Worm (Caenorhabditis elegans): ENCODE data around the gene F09B9.4.

Gene F09B9.4

ce11 chrX:10154317-10154942 is 6.0 kb upstream of the F09B9.4 start, which contains the start of gene F09B9.5:
F09B9.5 (plus strand) TSS chrX:10154817.
- no peak for TF ChIP-seq ceh-39 (tag; optimal IDR thresholded peaks at IDR 0.05)
- TF ChIP-seq ces-1 (GFP tag; optimal IDR thresholded peaks at IDR 0.05): peak; percentile 89
- TF ChIP-seq sptf-1 (tag; optimal IDR thresholded peaks at IDR 0.05): no peak
- TF ChIP-seq nhr-76 (tag; optimal IDR thresholded peaks at IDR 0.05): no peak

DNA sequence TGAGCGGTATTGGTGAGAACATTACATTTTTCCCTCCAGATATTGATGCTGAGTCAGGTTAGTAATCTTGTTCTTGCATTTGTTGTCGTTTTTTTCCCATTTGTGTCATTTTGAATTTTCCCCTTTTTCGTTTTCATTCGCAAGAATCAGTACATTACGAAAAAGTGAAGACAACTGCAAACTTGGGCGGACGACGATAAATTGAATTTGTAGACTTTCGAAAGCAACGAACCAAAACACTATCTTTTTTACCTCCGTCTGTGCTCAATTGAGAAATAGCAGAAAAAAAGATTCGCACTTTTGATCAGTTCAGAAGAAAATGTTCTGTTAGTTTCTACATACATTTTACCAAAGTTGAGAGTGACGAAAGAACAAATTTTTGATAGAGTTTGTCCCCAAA is 5.3 kb upstream of the F09B9.4 start:
- no peak for TF ChIP-seq mep-1 (tag; optimal IDR thresholded peaks at IDR 0.05)
- peak; percentile 76 for TF ChIP-seq ces-1 (GFP tag; optimal IDR thresholded peaks at IDR 0.05)

- TF ChIP-seq cnd-1 (tag; optimal IDR thresholded peaks at IDR 0.05): peak; percentile 0
- no peak for TF ChIP-seq tbx-8 (GFP tag; optimal IDR thresholded peaks at IDR 0.05)
- TF ChIP-seq mep-1 (tag; optimal IDR thresholded peaks at IDR 0.05): peak; percentile 26
- peak; percentile 86 for TF ChIP-seq hlh-1 (tag; optimal IDR thresholded peaks at IDR 0.05)
- peak; percentile 47 for TF ChIP-seq sptf-1 (tag; optimal IDR thresholded peaks at IDR 0.05)
- peak; percentile 62 for TF ChIP-seq ham-2 (GFP tag; optimal IDR thresholded peaks at IDR 0.05)
- peak; percentile 14 for TF ChIP-seq lin-13 (tag; optimal IDR thresholded peaks at IDR 0.05)
- TF ChIP-seq mls-2 (tag; optimal IDR thresholded peaks at IDR 0.05): no peak
- peak; percentile 28 for TF ChIP-seq ces-1 (GFP tag; optimal IDR thresholded peaks at IDR 0.05)
- no peak for TF ChIP-seq elt-3 (tag; optimal IDR thresholded peaks at IDR 0.05)
- peak; percentile 14 for TF ChIP-seq ceh-39 (tag; optimal IDR thresholded peaks at IDR 0.05)
- TF ChIP-seq unc-62 (GFP tag; optimal IDR thresholded peaks at IDR 0.05): peak; percentile 22
- TF ChIP-seq unc-120 (tag; optimal IDR thresholded peaks at IDR 0.05; ENCODE audit: poor library complexity, severe bottlenecking): peak; percentile 45
Measured at ce11 chrX:10158716-10159115, 1.7 kb upstream of the F09B9.4 start, which contains the start of gene erd-2.1. erd-2.1 (minus strand) TSS chrX:10158829.

DNA sequence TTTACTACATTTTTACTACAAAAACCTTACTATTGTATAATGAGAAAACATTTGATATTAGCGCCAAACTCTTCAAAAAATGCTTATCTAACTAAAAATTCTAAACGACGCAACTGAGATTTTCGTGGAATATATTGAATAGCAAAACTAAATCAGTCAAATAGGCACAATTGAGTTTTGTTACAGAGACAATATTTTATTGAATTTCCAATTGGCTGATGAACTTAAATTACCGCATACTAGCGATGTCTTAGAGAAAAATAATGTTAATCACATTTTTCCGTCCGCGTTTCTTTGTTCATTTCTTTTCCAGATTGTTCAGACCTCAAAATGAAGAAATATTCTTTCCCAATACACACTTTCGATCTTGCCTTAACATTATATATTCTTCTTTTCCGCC is 2.0 kb downstream of the F09B9.4 start:
- TF ChIP-seq unc-39 (tag; optimal IDR thresholded peaks at IDR 0.05) (no peak), ces-1 (GFP tag; optimal IDR thresholded peaks at IDR 0.05) (peak; percentile 72)

DNA sequence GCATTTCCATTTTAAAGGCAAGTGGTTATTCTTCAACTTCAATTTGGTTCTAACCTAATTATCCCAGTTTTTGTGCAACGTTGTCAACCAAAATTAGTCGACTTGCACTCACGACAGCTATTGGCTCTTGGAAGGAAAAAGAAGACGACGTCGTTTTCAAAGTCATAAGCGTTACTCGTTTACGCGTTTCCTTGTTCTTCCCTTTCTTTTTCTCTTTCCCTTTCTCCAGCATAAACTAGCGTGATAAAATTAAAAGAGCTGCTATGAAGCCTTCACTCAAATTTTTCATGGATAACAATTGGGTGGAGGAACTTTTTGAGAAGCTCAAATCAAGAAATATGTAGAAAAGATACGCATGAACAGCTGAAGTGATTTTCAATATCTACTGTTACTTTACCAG is 2.8 kb downstream of the F09B9.4 start:
- TF ChIP-seq ces-1 (GFP tag; optimal IDR thresholded peaks at IDR 0.05): peak; percentile 64
- TF ChIP-seq unc-62 (GFP tag; optimal IDR thresholded peaks at IDR 0.05): no peak
- no peak for TF ChIP-seq M03D4.4 (tag; optimal IDR thresholded peaks at IDR 0.05)

- TF ChIP-seq pha-4 (tag; optimal IDR thresholded peaks at IDR 0.05): no peak
- TF ChIP-seq nhr-28 (tag; optimal IDR thresholded peaks at IDR 0.05): no peak
- TF ChIP-seq tbx-8 (GFP tag; optimal IDR thresholded peaks at IDR 0.05): no peak
- no peak for TF ChIP-seq hlh-1 (tag; optimal IDR thresholded peaks at IDR 0.05)
- no peak for TF ChIP-seq ceh-39 (tag; optimal IDR thresholded peaks at IDR 0.05)
Measured at ce11 chrX:10167005-10167404, 6.6 kb downstream of the F09B9.4 start, which contains the start of gene rnp-9. rnp-9 (plus strand) TSS chrX:10167305.

ce11 chrX:10168534-10168933 is 8.1 kb downstream of the F09B9.4 start:
- TF ChIP-seq nhr-237 (tag; optimal IDR thresholded peaks at IDR 0.05): no peak
- TF ChIP-seq cnd-1 (tag; optimal IDR thresholded peaks at IDR 0.05): no peak
- TF ChIP-seq lin-32 (GFP tag; optimal IDR thresholded peaks at IDR 0.05): no peak
- TF ChIP-seq bed-3 (GFP tag; optimal IDR thresholded peaks at IDR 0.05): no peak
- TF ChIP-seq blmp-1 (tag; optimal IDR thresholded peaks at IDR 0.05): no peak
- TF ChIP-seq unc-39 (tag; optimal IDR thresholded peaks at IDR 0.05): no peak
- TF ChIP-seq nhr-76 (tag; optimal IDR thresholded peaks at IDR 0.05): no peak
- no peak for TF ChIP-seq sem-2 (GFP tag; optimal IDR thresholded peaks at IDR 0.05)
- no peak for TF ChIP-seq drap-1 (GFP tag; optimal IDR thresholded peaks at IDR 0.05)
- no peak for TF ChIP-seq snpc-4 (tag; optimal IDR thresholded peaks at IDR 0.05)
- TF ChIP-seq zip-8 (tag; optimal IDR thresholded peaks at IDR 0.05): no peak

DNA sequence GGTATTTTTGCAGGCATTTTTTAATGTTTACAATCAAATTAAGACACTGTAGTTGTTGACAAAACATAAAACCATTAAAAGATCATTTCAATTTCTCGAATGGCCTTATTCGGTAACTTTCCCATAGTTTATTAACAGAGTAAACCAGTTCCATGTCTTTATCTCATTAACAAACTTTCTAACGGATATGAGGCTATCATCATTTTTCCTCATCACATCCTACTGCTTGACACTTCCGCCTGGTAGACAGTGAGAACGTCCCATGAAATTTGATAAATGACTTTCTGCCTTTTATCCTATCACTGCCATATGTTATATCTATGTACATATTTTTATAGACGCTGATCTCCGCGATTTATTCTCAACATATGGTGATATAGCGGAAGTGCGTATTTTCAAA is 10.2 kb downstream of the F09B9.4 start:
- TF ChIP-seq sptf-1 (tag; optimal IDR thresholded peaks at IDR 0.05) (no peak), blmp-1 (tag; optimal IDR thresholded peaks at IDR 0.05) (no peak), nhr-28 (tag; optimal IDR thresholded peaks at IDR 0.05) (no peak), elt-1 (tag; optimal IDR thresholded peaks at IDR 0.05; ENCODE audit: borderline replicate concordance, insufficient read depth) (no peak), snpc-4 (tag; optimal IDR thresholded peaks at IDR 0.05) (no peak), ceh-43 (GFP tag; optimal IDR thresholded peaks at IDR 0.05) (no peak)
